Fruit fly (Drosophila melanogaster): ENCODE results near the gene TBC1D23.

Gene TBC1D23

DNA sequence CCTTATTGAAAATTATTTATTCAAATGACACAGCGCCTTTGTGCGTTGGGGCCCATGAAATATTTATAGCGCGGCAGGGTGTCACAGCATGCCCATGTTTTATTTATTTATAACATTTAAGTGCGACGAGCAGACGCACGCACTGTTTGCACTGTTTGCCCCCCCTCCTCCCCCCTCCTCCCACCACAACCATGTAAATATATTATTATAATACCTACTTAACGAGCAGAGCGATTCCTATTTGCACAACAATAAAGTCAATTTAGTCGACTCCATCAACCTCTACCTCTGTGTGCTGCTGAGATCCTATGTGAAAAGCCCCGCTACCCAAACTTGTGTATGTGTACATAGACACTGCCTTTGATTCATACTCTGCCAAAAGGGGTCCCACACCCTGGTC lies 34.4 kb upstream of the TBC1D23 start (continued):
- TF ChIP-seq CG34376 (GFP tag; optimal IDR thresholded peaks at IDR 0.05) = no peak
- TF ChIP-seq row (GFP tag; IDR thresholded peaks at IDR 0.05) = no peak
- TF ChIP-seq CG7928 (GFP tag; optimal IDR thresholded peaks at IDR 0.05) = no peak
- peak; percentile 40 for TF ChIP-seq cwo (GFP tag; optimal IDR thresholded peaks at IDR 0.05)
- TF ChIP-seq CG1233 (GFP tag; optimal IDR thresholded peaks at IDR 0.05) = peak; percentile 12
- no peak for TF ChIP-seq amos (GFP tag; IDR thresholded peaks at IDR 0.05; ENCODE audit: partially characterized antibody)
- no peak for TF ChIP-seq bigmax (GFP tag; optimal IDR thresholded peaks at IDR 0.05)
- no peak for TF ChIP-seq jumu (GFP tag; optimal IDR thresholded peaks at IDR 0.05)
- no peak for TF ChIP-seq yki (optimal IDR thresholded peaks at IDR 0.05)
- no peak for TF ChIP-seq Sry-δ (GFP tag; optimal IDR thresholded peaks at IDR 0.05)
- TF ChIP-seq CG1603 (tag; optimal IDR thresholded peaks at IDR 0.05) = peak; percentile 55
- TF ChIP-seq pho (GFP tag; optimal IDR thresholded peaks at IDR 0.05) = no peak
- no peak for TF ChIP-seq chm (GFP tag; IDR thresholded peaks at IDR 0.05)
- no peak for TF ChIP-seq CG3065 (GFP tag; optimal IDR thresholded peaks at IDR 0.05)
- TF ChIP-seq TFAM (GFP tag; optimal IDR thresholded peaks at IDR 0.05) = no peak
- no peak for TF ChIP-seq D19B (GFP tag; optimal IDR thresholded peaks at IDR 0.05)
- no peak for TF ChIP-seq Abd-B (GFP tag; optimal IDR thresholded peaks at IDR 0.05)
- no peak for TF ChIP-seq Taf1 (GFP tag; IDR thresholded peaks at IDR 0.05)
- no peak for TF ChIP-seq CG34224 (GFP tag; IDR thresholded peaks at IDR 0.05; ENCODE audit: partially characterized antibody)
- TF ChIP-seq CG32767 (GFP tag; IDR thresholded peaks at IDR 0.05) = no peak
- TF ChIP-seq ci (GFP tag; IDR thresholded peaks at IDR 0.05) = peak; percentile 66
- no peak for TF ChIP-seq Usf (GFP tag; optimal IDR thresholded peaks at IDR 0.05)
- no peak for TF ChIP-seq CG11723 (GFP tag; optimal IDR thresholded peaks at IDR 0.05)
- TF ChIP-seq Mad (GFP tag; optimal IDR thresholded peaks at IDR 0.05) = no peak
- TF ChIP-seq tgo (GFP tag; IDR thresholded peaks at IDR 0.05) = no peak
- no peak for TF ChIP-seq CG14860 (GFP tag; IDR thresholded peaks at IDR 0.05; ENCODE audit: partially characterized antibody)
- TF ChIP-seq onecut (GFP tag; IDR thresholded peaks at IDR 0.05) = 0 out of 2 replicates have a peak, but pooled peaks have one; percentile 18
- TF ChIP-seq bbx (GFP tag; IDR thresholded peaks at IDR 0.05; ENCODE audit: partially characterized antibody) = no peak
- no peak for TF ChIP-seq CTCF (GFP tag; optimal IDR thresholded peaks at IDR 0.05)
- TF ChIP-seq mam (GFP tag; optimal IDR thresholded peaks at IDR 0.05) = no peak
- no peak for TF ChIP-seq Drgx (GFP tag; IDR thresholded peaks at IDR 0.05)
- TF ChIP-seq mirr (GFP tag; optimal IDR thresholded peaks at IDR 0.05) = no peak
- TF ChIP-seq ems (GFP tag; optimal IDR thresholded peaks at IDR 0.05) = no peak
- no peak for TF ChIP-seq Doc2 (GFP tag; IDR thresholded peaks at IDR 0.05)
- TF ChIP-seq tna (GFP tag; IDR thresholded peaks at IDR 0.05; ENCODE audit: partially characterized antibody) = no peak
- no peak for TF ChIP-seq CG3838 (GFP tag; optimal IDR thresholded peaks at IDR 0.05)
- peak; percentile 50 for TF ChIP-seq Blimp-1 (GFP tag; optimal IDR thresholded peaks at IDR 0.05)
- TF ChIP-seq repo (GFP tag; optimal IDR thresholded peaks at IDR 0.05) = no peak
- peak; percentile 27 for TF ChIP-seq CG12391 (tag; optimal IDR thresholded peaks at IDR 0.05)
- TF ChIP-seq ase (GFP tag; IDR thresholded peaks at IDR 0.05) = no peak
- no peak for TF ChIP-seq Mes4 (GFP tag; optimal IDR thresholded peaks at IDR 0.05)
- no peak for TF ChIP-seq CG6272 (GFP tag; IDR thresholded peaks at IDR 0.05)
- TF ChIP-seq CG12155 (GFP tag; optimal IDR thresholded peaks at IDR 0.05) = no peak
- no peak for TF ChIP-seq shn (GFP tag; optimal IDR thresholded peaks at IDR 0.05)
- TF ChIP-seq ham (GFP tag; IDR thresholded peaks at IDR 0.05) = no peak
- TF ChIP-seq CG6254 (GFP tag; optimal IDR thresholded peaks at IDR 0.05) = peak; percentile 1
- no peak for TF ChIP-seq gcm (GFP tag; optimal IDR thresholded peaks at IDR 0.05)
- TF ChIP-seq CG11247 (GFP tag; IDR thresholded peaks at IDR 0.05) = no peak
- TF ChIP-seq nom (GFP tag; optimal IDR thresholded peaks at IDR 0.05) = no peak
- no peak; the same call in 1 of the 2 replicates for TF ChIP-seq MBD-R2 (GFP tag; IDR thresholded peaks at IDR 0.05)
- TF ChIP-seq C15 (GFP tag; IDR thresholded peaks at IDR 0.05) = no peak
- TF ChIP-seq CG1792 (GFP tag; optimal IDR thresholded peaks at IDR 0.05) = no peak
- no peak for TF ChIP-seq CG4424 (GFP tag; optimal IDR thresholded peaks at IDR 0.05)

Measured in whole organism, embryonic.